Worm (Caenorhabditis elegans) whole organism, early embryonic: ENCODE data around the gene Y66A7A.7.

Experiments used
- F13C5.2 ChIP-seq: sonication (generic microtip); optimal IDR thresholded peaks from 2 replicates; lab custom pipeline; 2017; ENCODE audit warnings: mild to moderate bottlenecking, missing genetic modification characterization, inconsistent platforms, missing compliant biosample characterization
- aly-1 ChIP-seq: sonication (generic microtip); optimal IDR thresholded peaks from 2 replicates; lab custom pipeline; 2016; ENCODE audit warnings: missing genetic modification characterization, missing compliant biosample characterization
- ama-1 ChIP-seq: fragments of 150-350 bp; optimal IDR thresholded peaks from 2 replicates; lab custom pipeline; 2014
- ceh-36 ChIP-seq: sonication (generic microtip); optimal IDR thresholded peaks from 2 replicates; lab custom pipeline; 2016; ENCODE audit warnings: missing genetic modification characterization, inconsistent platforms, missing compliant biosample characterization
- ets-7 ChIP-seq: sonication (generic microtip); optimal IDR thresholded peaks from 2 replicates; lab custom pipeline; 2016; ENCODE audit warnings: missing genotype, missing genetic modification characterization, missing compliant biosample characterization
- flt-1 ChIP-seq: fragments of 200-800 bp; sonication (Bioruptor generic); IDR thresholded peaks from 2 replicates; pipeline ENCODE4 v1.3.6; 2022; ENCODE audit warnings: missing genetic modification characterization, missing compliant biosample characterization
- hnd-1 ChIP-seq: sonication (generic microtip); optimal IDR thresholded peaks from 2 replicates; lab custom pipeline; 2016; ENCODE audit warnings: missing genetic modification characterization, missing compliant biosample characterization
- scrt-1 ChIP-seq: fragments of 200-800 bp; sonication (Bioruptor generic); IDR thresholded peaks from 2 replicates; pipeline ENCODE4 v1.3.6; 2022; ENCODE audit warnings: missing genetic modification characterization, missing compliant biosample characterization
- sea-1 ChIP-seq: fragments of 200-800 bp; sonication (Bioruptor generic); conservative IDR thresholded peaks from 2 replicates; pipeline ENCODE4 v1.3.6; 2022; ENCODE audit warnings: missing genetic modification characterization, missing compliant biosample characterization
- tbx-11 ChIP-seq: fragments of 200-800 bp; sonication (Bioruptor generic); IDR thresholded peaks from 2 replicates; pipeline ENCODE4 v1.3.6; 2022; ENCODE audit warnings: missing genetic modification characterization, missing compliant biosample characterization
- tra-4 ChIP-seq: sonication (generic microtip); optimal IDR thresholded peaks from 2 replicates; lab custom pipeline; 2017; ENCODE audit warnings: missing genetic modification characterization, missing compliant biosample characterization

DNA sequence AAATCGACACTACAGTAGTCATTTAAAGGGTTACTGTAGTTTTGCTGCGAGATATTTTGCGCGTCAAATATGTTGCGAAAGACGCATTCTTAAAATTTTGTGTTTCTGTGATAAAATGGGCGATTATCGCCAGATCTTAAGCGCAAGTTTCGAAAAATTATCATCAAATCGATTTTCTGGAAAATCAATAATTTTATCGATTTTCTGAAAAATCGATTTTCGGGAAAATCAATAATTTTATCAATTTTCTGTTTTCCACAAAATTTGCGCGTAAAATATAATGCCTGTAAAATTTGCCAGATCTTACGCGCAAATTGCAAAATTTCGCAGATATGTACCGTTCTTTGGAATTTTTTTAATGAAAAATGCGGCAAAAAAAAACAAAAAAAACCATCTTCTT is 37.2 kb downstream of the Y66A7A.7 start:
- TF ChIP-seq scrt-1 (GFP tag; lab: Robert Waterston, UW), result no peak
- no peak for TF ChIP-seq flt-1 (GFP tag; lab: Robert Waterston, UW)
- no peak for TF ChIP-seq ama-1
- no peak for TF ChIP-seq ets-7 (tag; lab: Kevin White, UChicago)
- no peak for TF ChIP-seq F13C5.2 (tag; lab: Kevin White, UChicago)
- TF ChIP-seq hnd-1 (tag; lab: Kevin White, UChicago), result no peak
- no peak for TF ChIP-seq aly-1 (tag; lab: Kevin White, UChicago)
- no peak for TF ChIP-seq sea-1 (GFP tag; lab: Robert Waterston, UW)
- TF ChIP-seq ceh-36, result no peak
- no peak for TF ChIP-seq tbx-11 (GFP tag; lab: Robert Waterston, UW)
- TF ChIP-seq tra-4 (tag; lab: Kevin White, UChicago), result no peak
